Worm (Caenorhabditis elegans): ENCODE results near the gene F58G1.2.

- no peak for TF ChIP-seq dao-5 (tag; optimal IDR thresholded peaks at IDR 0.05)
- no peak for TF ChIP-seq W03F9.2 (tag; optimal IDR thresholded peaks at IDR 0.05)
Observed at ce11 chrII:12896666-12897065, 22.1 kb downstream of the F58G1.2 start.
